Worm (Caenorhabditis elegans): ENCODE results near the gene F36A4.4.

Gene F36A4.4

ce11 chrIV:4267320-4267719 is at the start of gene F36A4.4:
Gene F36A4.4, plus strand, starts transcription at chrIV:4267620.
- TF ChIP-seq B0310.2 (tag; optimal IDR thresholded peaks at IDR 0.05) = no peak
- no peak for TF ChIP-seq hnd-1 (tag; optimal IDR thresholded peaks at IDR 0.05)
- TF ChIP-seq ceh-36 (tag; optimal IDR thresholded peaks at IDR 0.05) = no peak
- no peak for TF ChIP-seq hmbx-1 (tag; optimal IDR thresholded peaks at IDR 0.05)
- no peak for TF ChIP-seq ets-7 (tag; optimal IDR thresholded peaks at IDR 0.05)
- TF ChIP-seq hmg-4 (GFP tag; optimal IDR thresholded peaks at IDR 0.05) = no peak
- no peak for TF ChIP-seq scrt-1 (GFP tag; IDR thresholded peaks at IDR 0.05)
- TF ChIP-seq pes-1 (GFP tag; IDR thresholded peaks at IDR 0.05) = no peak
- TF ChIP-seq ceh-13 (GFP tag; optimal IDR thresholded peaks at IDR 0.05) = no peak
- no peak for TF ChIP-seq tra-4 (tag; optimal IDR thresholded peaks at IDR 0.05)
- TF ChIP-seq ama-1 (optimal IDR thresholded peaks at IDR 0.05) = no peak
- TF ChIP-seq tbx-37 (GFP tag; conservative IDR thresholded peaks at IDR 0.05) = no peak

DNA sequence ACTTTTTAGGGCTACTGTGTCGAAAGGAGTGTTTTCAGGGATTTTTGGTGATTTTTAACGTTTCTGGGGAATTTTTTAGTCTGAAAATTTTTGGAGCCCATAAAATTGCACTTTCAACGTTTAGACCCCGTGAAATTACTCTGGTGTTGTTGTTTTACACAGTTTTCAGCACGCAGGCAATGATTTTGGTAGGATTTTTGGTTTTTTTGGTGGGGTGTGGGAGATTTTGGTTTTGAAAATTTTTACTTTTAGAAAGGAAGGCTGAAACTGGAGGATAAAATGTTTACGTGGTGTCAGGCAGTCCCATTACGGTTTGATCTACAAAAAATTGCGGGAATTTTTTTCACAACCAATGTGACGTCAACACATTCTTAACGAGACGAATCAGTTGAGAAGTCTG is 49.1 kb upstream of the F36A4.4 start:
- TF ChIP-seq scrt-1 (GFP tag; IDR thresholded peaks at IDR 0.05) = no peak
- no peak for TF ChIP-seq hnd-1 (tag; optimal IDR thresholded peaks at IDR 0.05)
- TF ChIP-seq ama-1 (optimal IDR thresholded peaks at IDR 0.05) = no peak
- TF ChIP-seq tbx-37 (GFP tag; conservative IDR thresholded peaks at IDR 0.05) = no peak
- TF ChIP-seq aly-1 (tag; optimal IDR thresholded peaks at IDR 0.05) = no peak
- TF ChIP-seq F13C5.2 (tag; optimal IDR thresholded peaks at IDR 0.05) = no peak
- TF ChIP-seq pes-1 (GFP tag; IDR thresholded peaks at IDR 0.05) = no peak
- TF ChIP-seq ceh-36 (tag; optimal IDR thresholded peaks at IDR 0.05) = no peak
- TF ChIP-seq sea-1 (GFP tag; conservative IDR thresholded peaks at IDR 0.05) = no peak
- TF ChIP-seq tra-4 (tag; optimal IDR thresholded peaks at IDR 0.05) = no peak
- no peak for TF ChIP-seq hmbx-1 (tag; optimal IDR thresholded peaks at IDR 0.05)
- TF ChIP-seq hmg-4 (GFP tag; optimal IDR thresholded peaks at IDR 0.05) = no peak
- TF ChIP-seq ets-7 (tag; optimal IDR thresholded peaks at IDR 0.05) = no peak
- no peak for TF ChIP-seq tbx-11 (GFP tag; IDR thresholded peaks at IDR 0.05)

ce11 chrIV:4219983-4220382 is 47.4 kb upstream of the F36A4.4 start, which contains the start of gene F30B5.11:
Gene F30B5.11, minus strand, starts transcription at chrIV:4220083.
- TF ChIP-seq B0310.2 (tag; optimal IDR thresholded peaks at IDR 0.05) (no peak), tbx-11 (GFP tag; IDR thresholded peaks at IDR 0.05) (no peak)

DNA sequence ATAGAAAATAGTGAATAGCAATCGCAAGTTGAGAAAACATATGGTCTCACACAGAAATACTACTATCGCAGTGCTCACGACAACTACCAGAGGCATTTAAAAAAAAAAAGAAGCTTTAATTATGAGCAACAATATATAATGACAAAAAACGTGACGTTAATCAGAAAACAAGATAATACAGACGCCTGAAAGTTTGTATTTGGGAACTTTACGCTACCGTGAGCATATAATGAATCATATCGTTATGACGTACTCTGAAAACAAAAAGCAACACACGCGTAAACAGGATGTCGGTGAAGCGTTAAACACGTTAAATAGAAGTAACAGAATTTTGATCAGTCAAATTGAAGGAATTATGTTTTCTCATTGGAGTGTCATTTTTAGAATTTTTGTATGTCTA is 41.6 kb upstream of the F36A4.4 start, which contains the start of gene srbc-71:
Gene srbc-71 (minus strand): TSS at position 101 of the 400 bp plus-strand sequence.
- TF ChIP-seq tra-4 (tag; optimal IDR thresholded peaks at IDR 0.05) = no peak
- TF ChIP-seq pes-1 (GFP tag; IDR thresholded peaks at IDR 0.05) = no peak
- no peak for TF ChIP-seq scrt-1 (GFP tag; IDR thresholded peaks at IDR 0.05)

DNA sequence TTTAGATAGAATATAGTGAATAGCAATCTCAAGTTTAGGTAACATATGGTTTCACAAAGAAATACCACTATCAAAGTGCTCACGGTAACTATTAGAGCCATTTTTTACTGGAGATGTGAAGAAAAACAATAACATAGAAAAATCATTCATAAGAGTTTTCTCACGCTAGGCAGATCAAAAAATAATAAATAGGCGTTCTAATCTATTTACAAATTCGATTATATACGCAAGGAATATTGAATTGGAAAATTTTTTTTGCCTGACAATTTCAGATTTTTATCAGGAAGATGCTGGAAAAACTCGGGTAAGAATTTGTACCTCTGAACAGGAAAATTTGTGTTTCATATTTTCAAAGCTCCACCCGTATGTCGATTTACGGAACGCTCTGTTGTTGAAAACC is 39.5 kb upstream of the F36A4.4 start, which contains the start of gene srbc-70:
Gene srbc-70 (minus strand): TSS at position 101 of the 400 bp plus-strand sequence.
- TF ChIP-seq B0310.2 (tag; optimal IDR thresholded peaks at IDR 0.05) = no peak
- no peak for TF ChIP-seq hmg-4 (GFP tag; optimal IDR thresholded peaks at IDR 0.05)
- no peak for TF ChIP-seq aly-1 (tag; optimal IDR thresholded peaks at IDR 0.05)
- no peak for TF ChIP-seq ama-1 (optimal IDR thresholded peaks at IDR 0.05)
- TF ChIP-seq pes-1 (GFP tag; IDR thresholded peaks at IDR 0.05) = no peak
- TF ChIP-seq ets-7 (tag; optimal IDR thresholded peaks at IDR 0.05) = no peak
- no peak for TF ChIP-seq scrt-1 (GFP tag; IDR thresholded peaks at IDR 0.05)

DNA sequence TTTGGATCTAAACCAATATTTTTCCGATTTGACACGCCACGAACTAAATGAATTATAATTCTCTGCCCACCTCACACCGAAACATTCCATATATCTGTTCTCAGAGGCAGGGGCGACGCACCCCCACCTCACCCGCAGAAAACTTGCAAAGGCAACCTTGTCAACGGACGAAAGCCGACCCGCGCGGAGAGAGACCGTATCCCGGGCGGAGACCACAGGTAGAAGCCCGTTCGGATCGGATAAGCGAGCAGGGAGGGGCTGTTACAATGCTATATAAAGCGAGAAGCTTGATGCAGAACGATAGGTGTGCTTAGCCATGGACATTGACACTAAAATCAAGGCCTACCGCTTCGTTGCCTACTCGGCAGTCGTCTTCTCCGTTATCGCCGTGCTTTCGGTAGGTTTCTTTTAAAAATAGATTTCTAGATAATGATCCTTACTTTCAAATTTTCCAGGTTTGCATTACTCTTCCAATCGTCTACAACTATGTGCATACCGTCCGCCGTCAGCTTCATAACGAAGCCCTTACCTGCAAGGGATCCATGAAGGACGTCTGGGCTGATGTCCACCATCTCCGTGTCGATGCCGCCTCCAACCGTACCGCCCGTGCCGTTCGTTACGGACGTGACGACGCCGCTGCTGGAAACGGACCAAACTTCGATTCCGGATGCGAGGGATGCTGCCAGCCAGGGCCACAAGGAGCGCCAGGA is 31.9 kb upstream of the F36A4.4 start, which contains the start of the genes zipt-2.2 and dpy-13:
Gene zipt-2.2 (minus strand): TSS at position 51 of the 710 bp plus-strand sequence.
Gene dpy-13 (plus strand): TSS at position 300 of the 710 bp plus-strand sequence.
- TF ChIP-seq F13C5.2 (tag; optimal IDR thresholded peaks at IDR 0.05) (no peak), sea-1 (GFP tag; conservative IDR thresholded peaks at IDR 0.05) (no peak), ceh-36 (tag; optimal IDR thresholded peaks at IDR 0.05) (no peak), hmg-4 (GFP tag; optimal IDR thresholded peaks at IDR 0.05) (no peak), aly-1 (tag; optimal IDR thresholded peaks at IDR 0.05) (no peak), tra-4 (tag; optimal IDR thresholded peaks at IDR 0.05) (no peak), tbx-11 (GFP tag; IDR thresholded peaks at IDR 0.05) (no peak), B0310.2 (tag; optimal IDR thresholded peaks at IDR 0.05) (no peak)

DNA sequence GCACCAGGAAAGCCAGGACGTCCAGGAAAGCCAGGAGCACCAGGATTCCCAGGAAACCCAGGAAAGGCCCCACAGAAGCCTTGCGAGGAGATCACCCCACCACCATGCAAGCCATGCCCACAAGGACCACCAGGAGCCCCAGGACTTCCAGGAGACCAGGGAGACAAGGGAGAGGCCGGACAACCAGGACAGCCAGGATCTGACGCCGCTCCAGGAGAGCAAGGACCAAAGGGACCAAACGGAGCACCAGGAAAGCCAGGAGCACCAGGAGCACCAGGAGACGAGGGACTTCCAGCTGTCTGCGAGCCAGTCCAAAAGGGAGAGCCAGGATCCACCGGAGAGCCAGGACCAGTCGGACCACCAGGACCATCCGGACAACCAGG is 31.4 kb upstream of the F36A4.4 start:
- TF ChIP-seq scrt-1 (GFP tag; IDR thresholded peaks at IDR 0.05) = no peak

DNA sequence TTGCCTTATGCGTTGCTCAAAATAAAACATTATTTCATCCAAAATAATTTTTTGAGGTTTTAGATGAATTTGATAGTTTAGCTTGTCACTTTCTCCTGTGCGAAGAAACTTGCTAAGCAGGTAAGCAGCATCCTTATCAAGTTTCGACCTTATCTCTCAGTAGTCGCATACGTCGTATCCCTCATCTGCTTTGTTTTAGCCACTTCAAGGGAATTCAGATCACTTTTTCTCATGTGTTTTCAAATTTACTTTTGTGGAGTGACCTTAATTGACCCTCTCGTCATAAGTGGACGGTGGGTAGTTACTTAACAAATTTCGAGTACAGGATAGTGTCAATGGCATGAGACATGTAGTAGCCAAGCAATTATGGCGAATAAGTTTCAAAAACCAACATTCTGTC is 30.7 kb upstream of the F36A4.4 start:
- TF ChIP-seq flt-1 (GFP tag; IDR thresholded peaks at IDR 0.05) = no peak
- no peak for TF ChIP-seq scrt-1 (GFP tag; IDR thresholded peaks at IDR 0.05)
- TF ChIP-seq hnd-1 (tag; optimal IDR thresholded peaks at IDR 0.05) = no peak
- TF ChIP-seq ceh-36 (tag; optimal IDR thresholded peaks at IDR 0.05) = no peak
- no peak for TF ChIP-seq ets-7 (tag; optimal IDR thresholded peaks at IDR 0.05)
- no peak for TF ChIP-seq tbx-37 (GFP tag; conservative IDR thresholded peaks at IDR 0.05)
- TF ChIP-seq hmbx-1 (tag; optimal IDR thresholded peaks at IDR 0.05) = no peak
- TF ChIP-seq sea-1 (GFP tag; conservative IDR thresholded peaks at IDR 0.05) = no peak
- no peak for TF ChIP-seq hmg-4 (GFP tag; optimal IDR thresholded peaks at IDR 0.05)
- TF ChIP-seq F13C5.2 (tag; optimal IDR thresholded peaks at IDR 0.05) = no peak

Data from whole organism, early embryonic.